Fruit fly (Drosophila melanogaster) whole organism, pupa: ENCODE data around the gene Polr2I.

Source experiments
- CG10348 ChIP-seq: fragments of 200-800 bp; sonication (Bioruptor generic); IDR thresholded peaks from 2 replicates; pipeline ENCODE4 v1.3.6; 2022; ENCODE audit warnings: missing biosample characterization, missing genetic modification characterization
- CG12605 ChIP-seq: fragments of 200-800 bp; sonication (Bioruptor generic); IDR thresholded peaks from 2 replicates; pipeline ENCODE4 v1.3.6; 2022; ENCODE audit warnings: missing biosample characterization, missing genetic modification characterization
- CG14655 ChIP-seq: fragments of 200-800 bp; sonication (Bioruptor generic); optimal IDR thresholded peaks from 3 replicates; lab custom pipeline; 2017; ENCODE audit warnings: mild to moderate bottlenecking, missing biosample characterization, missing genetic modification reagents, missing genetic modification characterization
- CG15710 ChIP-seq: fragments of 200-800 bp; sonication (Bioruptor generic); optimal IDR thresholded peaks from 2 replicates; lab custom pipeline; 2018; ENCODE audit warnings: missing biosample characterization, mild to moderate bottlenecking, missing genetic modification characterization, moderate library complexity
- CG32121 ChIP-seq: fragments of 200-800 bp; sonication (Bioruptor generic); IDR thresholded peaks from 2 replicates; pipeline ENCODE4 v1.3.6; 2022; ENCODE audit warnings: missing biosample characterization, missing genetic modification characterization
- CG34367 ChIP-seq: fragments of 200-800 bp; sonication (Bioruptor generic); optimal IDR thresholded peaks from 2 replicates; lab custom pipeline; 2018; ENCODE audit warnings: missing biosample characterization, mild to moderate bottlenecking, missing genetic modification characterization
- CG8159 ChIP-seq: fragments of 200-800 bp; sonication (Bioruptor generic); optimal IDR thresholded peaks from 3 replicates; lab custom pipeline; 2018; ENCODE audit warnings: missing biosample characterization, mild to moderate bottlenecking, missing genetic modification characterization, moderate library complexity
- CG9948 ChIP-seq: fragments of 200-800 bp; sonication (Bioruptor generic); optimal IDR thresholded peaks from 2 replicates; lab custom pipeline; 2018; ENCODE audit warnings: missing biosample characterization, mild to moderate bottlenecking, missing genetic modification characterization, moderate library complexity
- EcR ChIP-seq: fragments of 200-800 bp; sonication (Bioruptor generic); optimal IDR thresholded peaks from 3 replicates; lab custom pipeline; 2019; ENCODE audit warnings: missing biosample characterization, missing genetic modification characterization, mild to moderate bottlenecking, moderate library complexity, missing genetic modification reagents
- Ets98B ChIP-seq: fragments of 200-800 bp; sonication (Bioruptor generic); IDR thresholded peaks from 2 replicates; pipeline ENCODE4 v1.3.6; 2022; ENCODE audit warnings: missing biosample characterization, missing genetic modification characterization
- Pif1A ChIP-seq: fragments of 200-800 bp; sonication (Bioruptor generic); optimal IDR thresholded peaks from 3 replicates; lab custom pipeline; 2016; ENCODE audit warnings: missing biosample characterization, missing genetic modification characterization
- Pif1B ChIP-seq: fragments of 200-800 bp; sonication (Bioruptor generic); optimal IDR thresholded peaks from 3 replicates; lab custom pipeline; 2016; ENCODE audit warnings: missing biosample characterization, missing genetic modification characterization
- fd96Ca ChIP-seq: fragments of 200-800 bp; sonication (Bioruptor generic); IDR thresholded peaks from 3 replicates; pipeline ENCODE4 v1.3.6; 2022; ENCODE audit warnings: missing biosample characterization, missing genetic modification characterization

- TF ChIP-seq CG34367 (tag; lab: Kevin White, UChicago) = no peak
- no peak for TF ChIP-seq CG14655 (GFP tag; lab: Kevin White, UChicago)
- TF ChIP-seq CG9948 (tag; lab: Kevin White, UChicago) = no peak
- no peak for TF ChIP-seq CG15710 (tag; lab: Kevin White, UChicago)
- no peak for TF ChIP-seq EcR (GFP tag; lab: Kevin White, UChicago)
- no peak for TF ChIP-seq Pif1B
- no peak for TF ChIP-seq fd96Ca (GFP tag; lab: Robert Waterston, UW)
- no peak for TF ChIP-seq Pif1A (GFP tag; lab: Kevin White, UChicago)
- TF ChIP-seq Ets98B (GFP tag; lab: Robert Waterston, UW) = no peak
- TF ChIP-seq CG12605 (GFP tag; lab: Robert Waterston, UW) = no peak
- no peak for TF ChIP-seq CG10348
- TF ChIP-seq CG8159 = no peak
- no peak for TF ChIP-seq CG32121 (GFP tag; lab: Robert Waterston, UW)
Observed at dm6 chr3R:14310062-14310461, 1.2 kb downstream of the Polr2I start, which contains the start of gene CG31321.
